Worm (Caenorhabditis elegans) whole organism, L3 larva: ENCODE data around the gene acbp-3.

Experiments used
- R02D3.7 ChIP-seq: fragments of 150-350 bp; optimal IDR thresholded peaks from 2 replicates; lab custom pipeline; 2014; ENCODE audit warnings: missing biosample characterization, missing genetic modification characterization
- aly-2 ChIP-seq: fragments of 150-350 bp; optimal IDR thresholded peaks from 2 replicates; lab custom pipeline; 2014; ENCODE audit warnings: missing biosample characterization, missing genetic modification characterization
- ceh-82 ChIP-seq: fragments of 150-350 bp; optimal IDR thresholded peaks from 2 replicates; lab custom pipeline; 2014; ENCODE audit warnings: missing biosample characterization, missing genetic modification characterization
- ceh-9 ChIP-seq: sonication (generic microtip); optimal IDR thresholded peaks from 2 replicates; lab custom pipeline; 2018; ENCODE audit warnings: missing biosample characterization, missing genetic modification characterization
- egl-27 ChIP-seq: sonication (generic microtip); optimal IDR thresholded peaks from 4 replicates; lab custom pipeline; 2017; ENCODE audit warnings: missing biosample characterization, missing genetic modification reagents, missing genetic modification characterization
- elt-1 ChIP-seq: fragments of 150-350 bp; optimal IDR thresholded peaks from 2 replicates; lab custom pipeline; 2014; ENCODE audit warnings: missing biosample characterization, missing genetic modification characterization
- elt-2 ChIP-seq: sonication (generic microtip); optimal IDR thresholded peaks from 2 replicates; lab custom pipeline; 2016; ENCODE audit warnings: missing genetic modification reagents, mild to moderate bottlenecking, missing genetic modification characterization, missing compliant biosample characterization
- eor-1 ChIP-seq, 2 experiments: fragments of 150-350 bp; optimal IDR thresholded peaks; 2 replicates each; lab custom pipeline; 2014 to 2018; ENCODE audit warnings: missing biosample characterization in 2 of 2, missing genetic modification characterization in 2 of 2
- fkh-10 ChIP-seq: sonication (generic microtip); optimal IDR thresholded peaks from 2 replicates; lab custom pipeline; 2017; ENCODE audit warnings: missing biosample characterization, missing genetic modification reagents, missing genetic modification characterization
- fkh-2 ChIP-seq: fragments of 150-350 bp; optimal IDR thresholded peaks from 2 replicates; lab custom pipeline; 2014; ENCODE audit warnings: missing biosample characterization, missing genetic modification reagents, missing genetic modification characterization
- fos-1 ChIP-seq: fragments of 150-350 bp; optimal IDR thresholded peaks from 2 replicates; lab custom pipeline; 2014; ENCODE audit warnings: missing biosample characterization, missing genetic modification characterization
- jun-1 ChIP-seq: fragments of 150-350 bp; optimal IDR thresholded peaks from 2 replicates; lab custom pipeline; 2014; ENCODE audit warnings: missing biosample characterization, missing genetic modification reagents, missing genetic modification characterization
- lin-15B ChIP-seq: fragments of 150-350 bp; optimal IDR thresholded peaks from 2 replicates; lab custom pipeline; 2014; ENCODE audit warnings: missing biosample characterization, missing genetic modification characterization
- lin-39 ChIP-seq: fragments of 150-350 bp; optimal IDR thresholded peaks from 2 replicates; lab custom pipeline; 2018; ENCODE audit warnings: missing biosample characterization, missing genetic modification reagents, missing genetic modification characterization
- lsy-12 ChIP-seq: sonication (generic microtip); optimal IDR thresholded peaks from 2 replicates; lab custom pipeline; 2016; ENCODE audit warnings: mild to moderate bottlenecking, missing genetic modification characterization, missing compliant biosample characterization
- mdl-1 ChIP-seq: fragments of 150-350 bp; optimal IDR thresholded peaks from 2 replicates; lab custom pipeline; 2014; ENCODE audit warnings: missing biosample characterization, missing genetic modification characterization
- mml-1 ChIP-seq: fragments of 150-350 bp; sonication (generic microtip); optimal IDR thresholded peaks from 3 replicates; lab custom pipeline; 2014; ENCODE audit warnings: missing biosample characterization, missing genetic modification characterization
- nhr-11 ChIP-seq: fragments of 150-350 bp; optimal IDR thresholded peaks from 2 replicates; lab custom pipeline; 2014; ENCODE audit warnings: missing biosample characterization, missing genetic modification characterization
- nhr-23 ChIP-seq: fragments of 150-350 bp; optimal IDR thresholded peaks from 2 replicates; lab custom pipeline; 2014; ENCODE audit warnings: missing biosample characterization, missing genetic modification reagents, missing genetic modification characterization
- nhr-237 ChIP-seq: fragments of 150-350 bp; optimal IDR thresholded peaks from 2 replicates; lab custom pipeline; 2014; ENCODE audit warnings: missing biosample characterization, missing genetic modification characterization
- nhr-28 ChIP-seq: fragments of 150-350 bp; optimal IDR thresholded peaks from 2 replicates; lab custom pipeline; 2014; ENCODE audit warnings: missing biosample characterization, missing genetic modification characterization
- nhr-43 ChIP-seq: sonication (generic microtip); optimal IDR thresholded peaks from 2 replicates; lab custom pipeline; 2016; ENCODE audit warnings: mild to moderate bottlenecking, missing genetic modification characterization, missing compliant biosample characterization; ENCODE audit not compliant: poor library complexity, severe bottlenecking
- nhr-67 ChIP-seq: fragments of 150-350 bp; optimal IDR thresholded peaks from 2 replicates; lab custom pipeline; 2014; ENCODE audit warnings: missing biosample characterization, missing genetic modification characterization
- nhr-76 ChIP-seq: fragments of 150-350 bp; sonication (generic microtip); optimal IDR thresholded peaks from 5 replicates; lab custom pipeline; 2014; ENCODE audit warnings: missing biosample characterization, missing genetic modification characterization
- nhr-77 ChIP-seq: fragments of 150-350 bp; optimal IDR thresholded peaks from 2 replicates; lab custom pipeline; 2014; ENCODE audit warnings: missing biosample characterization, missing genetic modification characterization
- pha-4 ChIP-seq: fragments of 150-350 bp; optimal IDR thresholded peaks from 2 replicates; lab custom pipeline; 2014; ENCODE audit warnings: missing biosample characterization, missing genetic modification reagents, missing genetic modification characterization
- pqm-1 ChIP-seq: fragments of 150-350 bp; optimal IDR thresholded peaks from 2 replicates; lab custom pipeline; 2017; ENCODE audit warnings: missing biosample characterization, missing genetic modification characterization, inconsistent platforms
- sea-2 ChIP-seq: fragments of 150-350 bp; sonication (generic microtip); optimal IDR thresholded peaks from 4 replicates; lab custom pipeline; 2014; ENCODE audit warnings: missing biosample characterization, missing genetic modification reagents, missing genetic modification characterization
- skn-1 ChIP-seq: fragments of 150-350 bp; optimal IDR thresholded peaks from 2 replicates; lab custom pipeline; 2014; ENCODE audit warnings: missing biosample characterization, missing genetic modification characterization
- snpc-4 ChIP-seq: fragments of 150-350 bp; optimal IDR thresholded peaks from 2 replicates; lab custom pipeline; 2014; ENCODE audit warnings: missing biosample characterization, missing genetic modification characterization
- tbx-2 ChIP-seq: sonication (generic microtip); optimal IDR thresholded peaks from 2 replicates; lab custom pipeline; 2016; ENCODE audit warnings: mild to moderate bottlenecking, missing genetic modification characterization, missing compliant biosample characterization
- unc-39 ChIP-seq: sonication (generic microtip); optimal IDR thresholded peaks from 4 replicates; lab custom pipeline; 2017; ENCODE audit warnings: missing biosample characterization, missing genetic modification characterization
- unc-62 ChIP-seq: fragments of 150-350 bp; sonication (generic microtip); optimal IDR thresholded peaks from 4 replicates; lab custom pipeline; 2014; ENCODE audit warnings: missing biosample characterization, missing genetic modification reagents, missing genetic modification characterization
- zag-1 ChIP-seq: fragments of 150-350 bp; optimal IDR thresholded peaks from 2 replicates; lab custom pipeline; 2014; ENCODE audit warnings: missing biosample characterization, missing genetic modification characterization
- ztf-11 ChIP-seq: fragments of 150-350 bp; optimal IDR thresholded peaks from 2 replicates; lab custom pipeline; 2014; ENCODE audit warnings: missing biosample characterization, missing genetic modification characterization
- ztf-4 ChIP-seq: fragments of 150-350 bp; optimal IDR thresholded peaks from 2 replicates; lab custom pipeline; 2014; ENCODE audit warnings: missing biosample characterization, missing genetic modification characterization

The acbp-3 gene

ce11 chrX:10902723-10903322, at the start of gene acbp-3:
TSS of gene acbp-3 (plus strand) at chrX:10903272.
- TF ChIP-seq zag-1 (no peak), nhr-23 (tag; lab: Kevin White, UChicago) (peak; percentile 84), aly-2 (tag; lab: Kevin White, UChicago) (no peak)

ce11 chrX:10859211-10859610, 43.9 kb upstream of the acbp-3 start, which contains the start of gene pgp-5:
TSS of gene pgp-5 (minus strand) at chrX:10859297.
- TF ChIP-seq mml-1 (tag; lab: Kevin White, UChicago): no peak

ce11 chrX:10859622-10860021, 43.5 kb upstream of the acbp-3 start:
- no peak for TF ChIP-seq nhr-28
- no peak for TF ChIP-seq ceh-9 (tag; lab: Kevin White, UChicago)
- no peak for TF ChIP-seq zag-1
- TF ChIP-seq pqm-1: no peak
- no peak for TF ChIP-seq ztf-11
- TF ChIP-seq skn-1 (tag; lab: Kevin White, UChicago): no peak
- no peak for TF ChIP-seq nhr-67 (tag; lab: Kevin White, UChicago)
- no peak for TF ChIP-seq nhr-11 (tag; lab: Kevin White, UChicago)
- no peak for TF ChIP-seq ceh-82 (tag; lab: Kevin White, UChicago)
- TF ChIP-seq egl-27 (tag; lab: Kevin White, UChicago): no peak
- TF ChIP-seq nhr-23 (tag; lab: Kevin White, UChicago): no peak

- TF ChIP-seq nhr-43 (no peak), elt-1 (no peak), unc-62 (GFP tag; lab: Kevin White, UChicago) (no peak)
- TF ChIP-seq, all 47 proteins: peak for 0
These were observed 41.4 kb upstream of the acbp-3 start for ce11 chrX:10861673-10862072.

ce11 chrX:10862582-10862981, 40.5 kb upstream of the acbp-3 start:
- TF ChIP-seq fkh-10 (no peak), fkh-2 (tag; lab: Kevin White, UChicago) (no peak), pha-4 (tag; lab: Kevin White, UChicago) (no peak), R02D3.7 (tag; lab: Kevin White, UChicago) (no peak), ceh-82 (tag; lab: Kevin White, UChicago) (no peak), aly-2 (tag; lab: Kevin White, UChicago) (no peak), nhr-23 (tag; lab: Kevin White, UChicago) (no peak), jun-1 (no peak), nhr-237 (tag; lab: Kevin White, UChicago) (no peak), mml-1 (tag; lab: Kevin White, UChicago) (no peak), tbx-2 (tag; lab: Kevin White, UChicago) (no peak), sea-2 (GFP tag; lab: Kevin White, UChicago) (no peak), ceh-9 (tag; lab: Kevin White, UChicago) (no peak), ztf-4 (tag; lab: Kevin White, UChicago) (no peak), ztf-11 (no peak), nhr-76 (no peak), unc-62 (GFP tag; lab: Kevin White, UChicago) (no peak), lin-15B (tag; lab: Kevin White, UChicago) (no peak), elt-2 (tag; lab: Kevin White, UChicago) (no peak)

- TF ChIP-seq lin-39 (tag; lab: Kevin White, UChicago) (no peak), skn-1 (tag; lab: Kevin White, UChicago) (no peak), fos-1 (tag; lab: Kevin White, UChicago) (no peak), R02D3.7 (tag; lab: Kevin White, UChicago) (no peak)
These were observed 38.8 kb upstream of the acbp-3 start, which contains the start of gene pgp-8 for ce11 chrX:10864322-10864721. TSS of gene pgp-8 (minus strand) at chrX:10864422.

- no peak for TF ChIP-seq unc-39
- no peak for TF ChIP-seq mdl-1 (tag; lab: Kevin White, UChicago)
- no peak for TF ChIP-seq snpc-4
- no peak for TF ChIP-seq lin-15B (tag; lab: Kevin White, UChicago)
- TF ChIP-seq ceh-82 (tag; lab: Kevin White, UChicago): no peak
- TF ChIP-seq nhr-43: no peak
- no peak for TF ChIP-seq R02D3.7 (tag; lab: Kevin White, UChicago)
- no peak for TF ChIP-seq ztf-4 (tag; lab: Kevin White, UChicago)
- TF ChIP-seq lsy-12 (tag; lab: Kevin White, UChicago): no peak
- no peak for TF ChIP-seq ztf-11
- no peak for TF ChIP-seq sea-2 (GFP tag; lab: Kevin White, UChicago)
- TF ChIP-seq zag-1: no peak
- TF ChIP-seq lin-39 (tag; lab: Kevin White, UChicago): no peak
- TF ChIP-seq nhr-67 (tag; lab: Kevin White, UChicago): no peak
- TF ChIP-seq nhr-76: no peak
- TF ChIP-seq nhr-77 (tag; lab: Kevin White, UChicago): no peak
- TF ChIP-seq eor-1 (tag; optimal IDR thresholded peaks at IDR 0.05; lab: Kevin White, UChicago): no peak
- TF ChIP-seq, all 47 proteins: peak for 0
These were observed 32.9 kb upstream of the acbp-3 start, which contains the start of gene pgp-7 for ce11 chrX:10870137-10870536. TSS of gene pgp-7 (minus strand) at chrX:10870237.
